Worm (Caenorhabditis elegans) whole organism, L3 larva: ENCODE measurements around the gene flh-3.

Experiments
- R02D3.7 ChIP-seq: fragments of 150-350 bp; optimal IDR thresholded peaks from 2 replicates; lab custom pipeline; 2014; ENCODE audit warnings: missing biosample characterization, missing genetic modification characterization
- ama-1 ChIP-seq: fragments of 150-350 bp; optimal IDR thresholded peaks from 2 replicates; lab custom pipeline; 2018
- ceh-82 ChIP-seq: fragments of 150-350 bp; optimal IDR thresholded peaks from 2 replicates; lab custom pipeline; 2014; ENCODE audit warnings: missing biosample characterization, missing genetic modification characterization
- elt-3 ChIP-seq, 3 experiments: fragments of 150-350 bp in 1 of 3; sonication (generic microtip) in 2 of 3; optimal IDR thresholded peaks; 2 replicates in 2 of 3; 4 replicates in 1 of 3; lab custom pipeline; 2014 to 2017; ENCODE audit warnings: missing biosample characterization in 3 of 3, missing genetic modification characterization in 3 of 3
- fkh-10 ChIP-seq: sonication (generic microtip); optimal IDR thresholded peaks from 2 replicates; lab custom pipeline; 2017; ENCODE audit warnings: missing biosample characterization, missing genetic modification reagents, missing genetic modification characterization
- jun-1 ChIP-seq: fragments of 150-350 bp; optimal IDR thresholded peaks from 2 replicates; lab custom pipeline; 2014; ENCODE audit warnings: missing biosample characterization, missing genetic modification reagents, missing genetic modification characterization
- snpc-4 ChIP-seq: fragments of 150-350 bp; optimal IDR thresholded peaks from 2 replicates; lab custom pipeline; 2014; ENCODE audit warnings: missing biosample characterization, missing genetic modification characterization

ce11 chrIV:9245423-9245822 is 24.5 kb upstream of the flh-3 start, which contains the start of gene Y11D7A.5:
- TF ChIP-seq elt-3 (tag; optimal IDR thresholded peaks at IDR 0.05; lab: Kevin White, UChicago) = no peak
- TF ChIP-seq ceh-82 (tag; lab: Kevin White, UChicago) = no peak
- no peak for TF ChIP-seq R02D3.7 (tag; lab: Kevin White, UChicago)
- no peak for TF ChIP-seq ama-1 (lab: Kevin White, UChicago)
- TF ChIP-seq snpc-4 (tag; lab: Kevin White, UChicago) = no peak
- TF ChIP-seq jun-1 (tag; lab: Kevin White, UChicago) = no peak
- TF ChIP-seq fkh-10 (GFP tag; lab: Kevin White, UChicago) = no peak
